Worm (Caenorhabditis elegans) whole organism, late embryonic: ENCODE measurements around the gene nhr-61.

Experiments used
- C38D4.7 ChIP-seq: fragments of 200-800 bp; sonication (Bioruptor generic); optimal IDR thresholded peaks from 2 replicates; lab custom pipeline; 2018; ENCODE audit warnings: mild to moderate bottlenecking, missing genetic modification characterization, moderate library complexity, missing compliant biosample characterization
- F13H6.1 ChIP-seq: sonication (generic microtip); optimal IDR thresholded peaks from 2 replicates; lab custom pipeline; 2016; ENCODE audit warnings: missing genetic modification characterization, missing compliant biosample characterization
- K02D7.2 ChIP-seq: sonication (generic microtip); optimal IDR thresholded peaks from 2 replicates; lab custom pipeline; 2017; ENCODE audit warnings: mild to moderate bottlenecking, missing genetic modification characterization, missing compliant biosample characterization
- K09A11.1 ChIP-seq: sonication (generic microtip); optimal IDR thresholded peaks from 2 replicates; lab custom pipeline; 2017; ENCODE audit warnings: antibody characterized with exemption, mild to moderate bottlenecking, missing genetic modification characterization, missing compliant biosample characterization; ENCODE audit not compliant: insufficient read depth
- T23F11.4 ChIP-seq: fragments of 200-800 bp; sonication (Bioruptor generic); optimal IDR thresholded peaks from 2 replicates; lab custom pipeline; 2018; ENCODE audit warnings: mild to moderate bottlenecking, missing genetic modification characterization, missing compliant biosample characterization
- Y22D7AL.16 ChIP-seq: sonication (generic microtip); optimal IDR thresholded peaks from 2 replicates; lab custom pipeline; 2016; ENCODE audit warnings: missing genetic modification characterization, missing compliant biosample characterization
- ahr-1 ChIP-seq: sonication (generic microtip); optimal IDR thresholded peaks from 2 replicates; lab custom pipeline; 2016; ENCODE audit warnings: missing genetic modification characterization, missing compliant biosample characterization
- ama-1 ChIP-seq: fragments of 150-350 bp; optimal IDR thresholded peaks from 2 replicates; lab custom pipeline; 2014
- ceh-14 ChIP-seq: sonication (generic microtip); optimal IDR thresholded peaks from 2 replicates; lab custom pipeline; 2016; ENCODE audit warnings: missing genotype, missing genetic modification characterization, missing compliant biosample characterization
- ceh-18 ChIP-seq: sonication (generic microtip); optimal IDR thresholded peaks from 2 replicates; lab custom pipeline; 2016; ENCODE audit warnings: missing genetic modification characterization, missing compliant biosample characterization
- ceh-19 ChIP-seq: fragments of 200-800 bp; sonication (Bioruptor generic); optimal IDR thresholded peaks from 2 replicates; lab custom pipeline; 2018; ENCODE audit warnings: mild to moderate bottlenecking, missing genetic modification characterization, missing compliant biosample characterization
- ceh-2 ChIP-seq: sonication (generic microtip); optimal IDR thresholded peaks from 2 replicates; lab custom pipeline; 2016; ENCODE audit warnings: missing genotype, missing genetic modification characterization, missing compliant biosample characterization
- ceh-22 ChIP-seq: sonication (generic microtip); optimal IDR thresholded peaks from 2 replicates; lab custom pipeline; 2017; ENCODE audit warnings: missing biosample characterization, missing genetic modification characterization
- ceh-24 ChIP-seq: sonication (generic microtip); optimal IDR thresholded peaks from 2 replicates; lab custom pipeline; 2016; ENCODE audit warnings: mild to moderate bottlenecking, missing genetic modification characterization, missing compliant biosample characterization
- ceh-34 ChIP-seq: sonication (generic microtip); optimal IDR thresholded peaks from 2 replicates; lab custom pipeline; 2016; ENCODE audit warnings: mild to moderate bottlenecking, missing genetic modification characterization, missing compliant biosample characterization
- ceh-45 ChIP-seq: fragments of 200-800 bp; sonication (Bioruptor generic); IDR thresholded peaks from 2 replicates; pipeline ENCODE4 v1.3.6; 2022; ENCODE audit warnings: missing genetic modification reagents, missing genetic modification characterization, missing compliant biosample characterization
- ceh-9 ChIP-seq: sonication (generic microtip); optimal IDR thresholded peaks from 2 replicates; lab custom pipeline; 2016; ENCODE audit warnings: mild to moderate bottlenecking, missing genetic modification characterization, inconsistent platforms, missing compliant biosample characterization
- dmd-4 ChIP-seq: sonication (generic microtip); optimal IDR thresholded peaks from 2 replicates; lab custom pipeline; 2016; ENCODE audit warnings: borderline replicate concordance, missing genetic modification characterization, missing compliant biosample characterization
- dve-1 ChIP-seq: sonication (generic microtip); optimal IDR thresholded peaks from 2 replicates; lab custom pipeline; 2017; ENCODE audit warnings: antibody characterized with exemption, mild to moderate bottlenecking, missing genetic modification characterization, missing compliant biosample characterization
- elt-2 ChIP-seq: sonication (generic microtip); optimal IDR thresholded peaks from 2 replicates; lab custom pipeline; 2016; ENCODE audit warnings: missing genetic modification reagents, missing genetic modification characterization, missing compliant biosample characterization
- elt-4 ChIP-seq: sonication (generic microtip); optimal IDR thresholded peaks from 2 replicates; lab custom pipeline; 2016; ENCODE audit warnings: missing genetic modification characterization, missing compliant biosample characterization
- ets-4 ChIP-seq: sonication (generic microtip); optimal IDR thresholded peaks from 2 replicates; lab custom pipeline; 2016; ENCODE audit warnings: missing genetic modification characterization, missing compliant biosample characterization
- fax-1 ChIP-seq: sonication (generic microtip); optimal IDR thresholded peaks from 2 replicates; lab custom pipeline; 2016; ENCODE audit warnings: missing genotype, missing genetic modification characterization, missing compliant biosample characterization
- fkh-10 ChIP-seq: fragments of 150-350 bp; optimal IDR thresholded peaks from 2 replicates; lab custom pipeline; 2014; ENCODE audit warnings: missing biosample characterization, missing genetic modification reagents, missing genetic modification characterization
- gmeb-2 ChIP-seq: sonication (generic microtip); optimal IDR thresholded peaks from 2 replicates; lab custom pipeline; 2016; ENCODE audit warnings: missing genetic modification characterization, inconsistent platforms, missing compliant biosample characterization
- hlh-13 ChIP-seq: fragments of 200-800 bp; sonication (Bioruptor generic); optimal IDR thresholded peaks from 2 replicates; lab custom pipeline; 2018; ENCODE audit warnings: mild to moderate bottlenecking, missing genetic modification characterization, missing compliant biosample characterization
- hlh-15 ChIP-seq: sonication (generic microtip); optimal IDR thresholded peaks from 2 replicates; lab custom pipeline; 2016; ENCODE audit warnings: missing genetic modification characterization, missing compliant biosample characterization
- hlh-30 ChIP-seq: sonication (generic microtip); optimal IDR thresholded peaks from 2 replicates; lab custom pipeline; 2017; ENCODE audit warnings: antibody characterized with exemption, missing genetic modification characterization, missing compliant biosample characterization; ENCODE audit not compliant: insufficient read depth
- hlh-6 ChIP-seq: sonication (generic microtip); optimal IDR thresholded peaks from 2 replicates; lab custom pipeline; 2016; ENCODE audit warnings: missing genotype, missing genetic modification characterization, missing compliant biosample characterization
- hlh-8 ChIP-seq: sonication (generic microtip); optimal IDR thresholded peaks from 2 replicates; lab custom pipeline; 2016; ENCODE audit warnings: missing genotype, missing genetic modification characterization, missing compliant biosample characterization
- lim-6 ChIP-seq: sonication (generic microtip); optimal IDR thresholded peaks from 2 replicates; lab custom pipeline; 2016; ENCODE audit warnings: missing genetic modification characterization, missing compliant biosample characterization
- lin-11 ChIP-seq: fragments of 200-800 bp; sonication (Bioruptor generic); optimal IDR thresholded peaks from 2 replicates; lab custom pipeline; 2018; ENCODE audit warnings: mild to moderate bottlenecking, missing genetic modification characterization, missing compliant biosample characterization
- madf-2 ChIP-seq: sonication (generic microtip); optimal IDR thresholded peaks from 2 replicates; lab custom pipeline; 2017; ENCODE audit warnings: missing genetic modification characterization, missing compliant biosample characterization
- nfya-1 ChIP-seq: sonication (generic microtip); optimal IDR thresholded peaks from 2 replicates; lab custom pipeline; 2017; ENCODE audit warnings: missing genetic modification characterization, mild to moderate bottlenecking, missing compliant biosample characterization, antibody characterized with exemption, moderate library complexity
- nhr-11 ChIP-seq: fragments of 150-350 bp; optimal IDR thresholded peaks from 2 replicates; lab custom pipeline; 2014; ENCODE audit warnings: missing biosample characterization, missing genetic modification characterization
- nhr-232 ChIP-seq: sonication (generic microtip); optimal IDR thresholded peaks from 2 replicates; lab custom pipeline; 2016; ENCODE audit warnings: missing genetic modification characterization, missing compliant biosample characterization
- npax-4 ChIP-seq: sonication (generic microtip); optimal IDR thresholded peaks from 2 replicates; lab custom pipeline; 2016; ENCODE audit warnings: missing genetic modification characterization, missing compliant biosample characterization
- pag-3 ChIP-seq: sonication (generic microtip); optimal IDR thresholded peaks from 2 replicates; lab custom pipeline; 2016; ENCODE audit warnings: missing compliant biosample characterization, missing genetic modification characterization, borderline replicate concordance
- pax-1 ChIP-seq: fragments of 150-350 bp; optimal IDR thresholded peaks from 2 replicates; lab custom pipeline; 2014; ENCODE audit warnings: missing biosample characterization, missing genetic modification characterization
- pha-2 ChIP-seq: sonication (generic microtip); optimal IDR thresholded peaks from 2 replicates; lab custom pipeline; 2017; ENCODE audit warnings: mild to moderate bottlenecking, missing genetic modification characterization, missing compliant biosample characterization
- pha-4 ChIP-seq: fragments of 150-350 bp; optimal IDR thresholded peaks from 2 replicates; lab custom pipeline; 2018; ENCODE audit warnings: missing biosample characterization, missing genetic modification reagents, missing genetic modification characterization
- pqm-1 ChIP-seq: sonication (generic microtip); optimal IDR thresholded peaks from 2 replicates; lab custom pipeline; 2016; ENCODE audit warnings: missing genetic modification characterization, missing compliant biosample characterization
- ref-2 ChIP-seq: sonication (generic microtip); optimal IDR thresholded peaks from 2 replicates; lab custom pipeline; 2016; ENCODE audit warnings: missing genetic modification characterization, missing compliant biosample characterization
- rnt-1 ChIP-seq: sonication (generic microtip); optimal IDR thresholded peaks from 2 replicates; lab custom pipeline; 2016; ENCODE audit warnings: missing genetic modification characterization, missing compliant biosample characterization
- sdc-2 ChIP-seq: sonication (generic microtip); optimal IDR thresholded peaks from 2 replicates; lab custom pipeline; 2016; ENCODE audit warnings: missing genotype, missing genetic modification characterization, missing compliant biosample characterization
- syd-9 ChIP-seq: sonication (generic microtip); optimal IDR thresholded peaks from 2 replicates; lab custom pipeline; 2016; ENCODE audit warnings: mild to moderate bottlenecking, missing genetic modification characterization, moderate library complexity, missing compliant biosample characterization
- tbx-2 ChIP-seq: sonication (generic microtip); optimal IDR thresholded peaks from 2 replicates; lab custom pipeline; 2016; ENCODE audit warnings: missing genetic modification characterization, missing compliant biosample characterization
- tbx-7 ChIP-seq: sonication (generic microtip); optimal IDR thresholded peaks from 2 replicates; lab custom pipeline; 2016; ENCODE audit warnings: missing genotype, missing genetic modification characterization, missing compliant biosample characterization
- ttx-3 ChIP-seq: sonication (generic microtip); optimal IDR thresholded peaks from 2 replicates; lab custom pipeline; 2016; ENCODE audit warnings: missing genetic modification reagents, missing genetic modification characterization, missing compliant biosample characterization
- unc-3 ChIP-seq, 2 experiments: fragments of 200-800 bp in 1 of 2; sonication (Bioruptor generic) in 1 of 2; sonication (generic microtip) in 1 of 2; conservative IDR thresholded peaks in 1 of 2; optimal IDR thresholded peaks in 1 of 2; 2 replicates each; pipeline versions ENCODE4 v1.3.6 to Lab custom; 2016 to 2022; ENCODE audit warnings: missing compliant biosample characterization in 2 of 2, missing genetic modification characterization in 2 of 2, missing genetic modification reagents in 1 of 2
- unc-42 ChIP-seq: sonication (generic microtip); optimal IDR thresholded peaks from 2 replicates; lab custom pipeline; 2016; ENCODE audit warnings: missing genotype, missing genetic modification characterization, missing compliant biosample characterization
- zip-5 ChIP-seq: sonication (generic microtip); optimal IDR thresholded peaks from 2 replicates; lab custom pipeline; 2016; ENCODE audit warnings: missing genetic modification characterization, missing compliant biosample characterization
- ztf-16 ChIP-seq: sonication (generic microtip); optimal IDR thresholded peaks from 2 replicates; lab custom pipeline; 2017; ENCODE audit warnings: missing genetic modification characterization, missing compliant biosample characterization

nhr-61 gene

ce11 chrII:14794935-14795454, 23.3 kb downstream of the nhr-61 start, which contains the start of gene eif-3.B:
eif-3.B (plus strand) TSS chrII:14795404.
- TF ChIP-seq hlh-13 (GFP tag; lab: Kevin White, UChicago) = no peak
- TF ChIP-seq nfya-1 (tag; lab: Kevin White, UChicago) = peak; percentile 83
- TF ChIP-seq npax-4 = no peak
- peak; percentile 89 for TF ChIP-seq ref-2 (tag; lab: Kevin White, UChicago)
- TF ChIP-seq ceh-14 = peak; percentile 80
- TF ChIP-seq pax-1 (tag; lab: Kevin White, UChicago) = peak; percentile 76
- peak; percentile 78 for TF ChIP-seq rnt-1 (tag; lab: Kevin White, UChicago)
- no peak for TF ChIP-seq hlh-30 (tag; lab: Kevin White, UChicago)
- TF ChIP-seq madf-2 (tag; lab: Kevin White, UChicago) = peak; percentile 42
- no peak for TF ChIP-seq gmeb-2 (tag; lab: Kevin White, UChicago)
- TF ChIP-seq nhr-232 (tag; lab: Kevin White, UChicago) = peak; percentile 12
- peak; percentile 81 for TF ChIP-seq hlh-8 (tag; lab: Kevin White, UChicago)
- peak; percentile 67 for TF ChIP-seq F13H6.1 (tag; lab: Kevin White, UChicago)
- peak; percentile 55; the same call in 1 of the 2 replicates for TF ChIP-seq unc-3 (GFP tag; conservative IDR thresholded peaks at IDR 0.05; lab: Robert Waterston, UW)
- no peak for TF ChIP-seq unc-3 (tag; optimal IDR thresholded peaks at IDR 0.05; lab: Kevin White, UChicago)
- TF ChIP-seq sdc-2 (tag; lab: Kevin White, UChicago) = no peak
- TF ChIP-seq ceh-24 (tag; lab: Kevin White, UChicago) = no peak
- peak; percentile 93 for TF ChIP-seq unc-42
- no peak for TF ChIP-seq fkh-10 (GFP tag; lab: Kevin White, UChicago)
- peak; percentile 15 for TF ChIP-seq hlh-15 (tag; lab: Kevin White, UChicago)
- peak; percentile 35 for TF ChIP-seq K09A11.1 (tag; lab: Kevin White, UChicago)
- peak; percentile 40 for TF ChIP-seq syd-9 (tag; lab: Kevin White, UChicago)
- TF ChIP-seq pha-4 (tag; lab: Kevin White, UChicago) = no peak
- TF ChIP-seq ceh-19 (GFP tag; lab: Kevin White, UChicago) = no peak
- TF ChIP-seq fax-1 (tag; lab: Kevin White, UChicago) = peak; percentile 66
- peak; percentile 94 for TF ChIP-seq tbx-2 (tag; lab: Kevin White, UChicago)
- peak; percentile 94 for TF ChIP-seq ceh-2 (tag; lab: Kevin White, UChicago)
- TF ChIP-seq zip-5 (tag; lab: Kevin White, UChicago) = peak; percentile 81
- peak; percentile 83 for TF ChIP-seq lim-6 (tag; lab: Kevin White, UChicago)
- TF ChIP-seq ets-4 (tag; lab: Kevin White, UChicago) = peak; percentile 91
- no peak for TF ChIP-seq lin-11 (tag; lab: Kevin White, UChicago)
- peak; percentile 56 for TF ChIP-seq elt-2
- TF ChIP-seq ahr-1 = no peak
- peak; percentile 29 for TF ChIP-seq ttx-3 (tag; lab: Kevin White, UChicago)
- TF ChIP-seq K02D7.2 (tag; lab: Kevin White, UChicago) = no peak
- no peak for TF ChIP-seq C38D4.7
- TF ChIP-seq pqm-1 (tag; lab: Kevin White, UChicago) = peak; percentile 69
- no peak for TF ChIP-seq nhr-11 (tag; lab: Kevin White, UChicago)
- no peak for TF ChIP-seq Y22D7AL.16 (tag; lab: Kevin White, UChicago)
- no peak for TF ChIP-seq elt-4
- no peak for TF ChIP-seq pha-2
- TF ChIP-seq ceh-9 (tag; lab: Kevin White, UChicago) = no peak
- no peak for TF ChIP-seq ceh-45 (GFP tag; lab: Robert Waterston, UW)
- peak; percentile 89 for TF ChIP-seq tbx-7
- TF ChIP-seq T23F11.4 (GFP tag; lab: Kevin White, UChicago) = no peak
- no peak for TF ChIP-seq hlh-6 (tag; lab: Kevin White, UChicago)
- no peak for TF ChIP-seq dmd-4 (tag; lab: Kevin White, UChicago)
- peak; percentile 5 for TF ChIP-seq ztf-16 (tag; lab: Kevin White, UChicago)
- TF ChIP-seq pag-3 (tag; lab: Kevin White, UChicago) = peak; percentile 23
- no peak for TF ChIP-seq ceh-22 (tag; lab: Kevin White, UChicago)
- TF ChIP-seq dve-1 (tag; lab: Kevin White, UChicago) = peak; percentile 81
- TF ChIP-seq ceh-18 (tag; lab: Kevin White, UChicago) = peak; percentile 76
- no peak for TF ChIP-seq ama-1 (lab: Kevin White, UChicago)
- peak; percentile 84 for TF ChIP-seq ceh-34 (tag; lab: Kevin White, UChicago)
